Worm (Caenorhabditis elegans) whole organism, L2 larva: ENCODE results near the gene pepm-1.

Experiments used
- C34F6.9 ChIP-seq: fragments of 150-350 bp; optimal IDR thresholded peaks from 2 replicates; lab custom pipeline; 2014; ENCODE audit warnings: missing biosample characterization, missing genetic modification characterization
- F13H6.1 ChIP-seq: sonication (generic microtip); optimal IDR thresholded peaks from 2 replicates; lab custom pipeline; 2016; ENCODE audit warnings: missing genetic modification characterization, missing compliant biosample characterization
- R02D3.7 ChIP-seq: fragments of 150-350 bp; optimal IDR thresholded peaks from 2 replicates; lab custom pipeline; 2014; ENCODE audit warnings: missing biosample characterization, missing genetic modification characterization
- Y55F3AM.14 ChIP-seq: fragments of 200-800 bp; sonication (Bioruptor generic); optimal IDR thresholded peaks from 2 replicates; lab custom pipeline; 2018; ENCODE audit warnings: mild to moderate bottlenecking, missing genetic modification characterization, missing compliant biosample characterization
- aly-2 ChIP-seq: fragments of 150-350 bp; optimal IDR thresholded peaks from 2 replicates; lab custom pipeline; 2014; ENCODE audit warnings: missing biosample characterization, missing genetic modification characterization
- ama-1 ChIP-seq: fragments of 150-350 bp; optimal IDR thresholded peaks from 2 replicates; lab custom pipeline; 2018; ENCODE audit warnings: inconsistent platforms
- blmp-1 ChIP-seq: sonication (generic microtip); optimal IDR thresholded peaks from 2 replicates; lab custom pipeline; 2017; ENCODE audit warnings: missing genetic modification characterization, mild to moderate bottlenecking, missing compliant biosample characterization, antibody characterized with exemption, moderate library complexity; ENCODE audit not compliant: insufficient read depth
- ceh-16 ChIP-seq: fragments of 150-350 bp; optimal IDR thresholded peaks from 2 replicates; lab custom pipeline; 2014; ENCODE audit warnings: missing biosample characterization, missing genetic modification characterization
- ceh-82 ChIP-seq: fragments of 150-350 bp; optimal IDR thresholded peaks from 2 replicates; lab custom pipeline; 2014; ENCODE audit warnings: missing biosample characterization, missing genetic modification characterization
- crh-2 ChIP-seq: sonication (generic microtip); optimal IDR thresholded peaks from 2 replicates; lab custom pipeline; 2017; ENCODE audit warnings: missing biosample characterization, missing genetic modification characterization
- dmd-4 ChIP-seq: sonication (generic microtip); optimal IDR thresholded peaks from 2 replicates; lab custom pipeline; 2017; ENCODE audit warnings: missing biosample characterization, missing genetic modification characterization
- egl-27 ChIP-seq: sonication (generic microtip); optimal IDR thresholded peaks from 3 replicates; lab custom pipeline; 2017; ENCODE audit warnings: missing biosample characterization, missing genetic modification reagents, missing genetic modification characterization
- elt-3 ChIP-seq: sonication (generic microtip); optimal IDR thresholded peaks from 2 replicates; lab custom pipeline; 2017; ENCODE audit warnings: missing biosample characterization, missing genetic modification characterization
- fos-1 ChIP-seq: fragments of 150-350 bp; optimal IDR thresholded peaks from 2 replicates; lab custom pipeline; 2014; ENCODE audit warnings: missing biosample characterization, missing genetic modification characterization
- gmeb-1 ChIP-seq: fragments of 150-350 bp; optimal IDR thresholded peaks from 2 replicates; lab custom pipeline; 2014; ENCODE audit warnings: missing biosample characterization, missing genetic modification characterization
- lin-11 ChIP-seq: fragments of 150-350 bp; sonication (generic microtip); optimal IDR thresholded peaks from 2 replicates; lab custom pipeline; 2014; ENCODE audit warnings: missing biosample characterization, missing genetic modification characterization, inconsistent platforms, mixed read lengths
- lin-13 ChIP-seq: fragments of 150-350 bp; optimal IDR thresholded peaks from 2 replicates; lab custom pipeline; 2014; ENCODE audit warnings: missing biosample characterization, missing genetic modification reagents, missing genetic modification characterization
- lin-39 ChIP-seq: fragments of 150-350 bp; optimal IDR thresholded peaks from 2 replicates; lab custom pipeline; 2014; ENCODE audit warnings: missing biosample characterization, missing genetic modification reagents, missing genetic modification characterization
- lsy-2 ChIP-seq, 2 experiments: fragments of 150-350 bp in 1 of 2; sonication (generic microtip) in 1 of 2; optimal IDR thresholded peaks; 2 replicates each; lab custom pipeline; 2014 to 2017; ENCODE audit warnings: missing biosample characterization in 2 of 2, missing genetic modification characterization in 2 of 2
- mab-5 ChIP-seq: fragments of 150-350 bp; optimal IDR thresholded peaks from 2 replicates; lab custom pipeline; 2014; ENCODE audit warnings: missing biosample characterization, missing genetic modification characterization
- mbf-1 ChIP-seq: sonication (generic microtip); optimal IDR thresholded peaks from 2 replicates; lab custom pipeline; 2017; ENCODE audit warnings: missing biosample characterization, missing genetic modification characterization
- mdl-1 ChIP-seq, 2 experiments: fragments of 150-350 bp in 1 of 2; sonication (generic microtip) in 1 of 2; optimal IDR thresholded peaks; 2 replicates each; lab custom pipeline; 2017; ENCODE audit warnings: missing biosample characterization in 2 of 2, missing genetic modification characterization in 2 of 2
- nhr-10 ChIP-seq: sonication (generic microtip); optimal IDR thresholded peaks from 2 replicates; lab custom pipeline; 2017; ENCODE audit warnings: missing biosample characterization, missing genetic modification characterization
- nhr-12 ChIP-seq: fragments of 150-350 bp; optimal IDR thresholded peaks from 2 replicates; lab custom pipeline; 2014; ENCODE audit warnings: missing biosample characterization, missing genetic modification characterization
- nhr-129 ChIP-seq: fragments of 150-350 bp; optimal IDR thresholded peaks from 2 replicates; lab custom pipeline; 2014; ENCODE audit warnings: missing biosample characterization, missing genetic modification characterization
- nhr-21 ChIP-seq: fragments of 150-350 bp; optimal IDR thresholded peaks from 2 replicates; lab custom pipeline; 2014; ENCODE audit warnings: missing biosample characterization, missing genetic modification characterization
- nhr-25 ChIP-seq: fragments of 150-350 bp; sonication (generic microtip); optimal IDR thresholded peaks from 3 replicates; lab custom pipeline; 2014; ENCODE audit warnings: missing biosample characterization, missing genetic modification characterization
- peb-1 ChIP-seq: fragments of 150-350 bp; optimal IDR thresholded peaks from 2 replicates; lab custom pipeline; 2014; ENCODE audit warnings: missing biosample characterization, missing genetic modification characterization
- sem-4 ChIP-seq: fragments of 150-350 bp; optimal IDR thresholded peaks from 2 replicates; lab custom pipeline; 2014; ENCODE audit warnings: missing biosample characterization, missing genetic modification reagents, missing genetic modification characterization
- sma-3 ChIP-seq: sonication (generic microtip); optimal IDR thresholded peaks from 2 replicates; lab custom pipeline; 2016; ENCODE audit warnings: missing genetic modification reagents, missing genetic modification characterization, missing compliant biosample characterization
- sma-9 ChIP-seq, 2 experiments: fragments of 150-350 bp in 1 of 2; sonication (generic microtip) in 1 of 2; optimal IDR thresholded peaks; 2 replicates each; lab custom pipeline; 2014 to 2016; ENCODE audit warnings: missing genetic modification characterization in 2 of 2, mild to moderate bottlenecking in 1 of 2, missing biosample characterization in 1 of 2, missing compliant biosample characterization in 1 of 2, missing genetic modification reagents in 1 of 2, moderate library complexity in 1 of 2
- unc-55 ChIP-seq: fragments of 150-350 bp; sonication (generic microtip); optimal IDR thresholded peaks from 3 replicates; lab custom pipeline; 2014; ENCODE audit warnings: missing biosample characterization, missing genetic modification reagents, missing genetic modification characterization
- unc-62 ChIP-seq: fragments of 150-350 bp; optimal IDR thresholded peaks from 2 replicates; lab custom pipeline; 2014; ENCODE audit warnings: missing biosample characterization, missing genetic modification reagents, missing genetic modification characterization
- ztf-1 ChIP-seq: fragments of 200-800 bp; sonication (Bioruptor generic); conservative IDR thresholded peaks from 2 replicates; pipeline ENCODE4 v1.3.6; 2022; ENCODE audit warnings: missing genetic modification characterization, missing compliant biosample characterization
- ztf-4 ChIP-seq: fragments of 150-350 bp; optimal IDR thresholded peaks from 2 replicates; lab custom pipeline; 2014; ENCODE audit warnings: missing biosample characterization, missing genetic modification characterization

pepm-1 gene

ce11 chrV:14350949-14351348 is 22.0 kb downstream of the pepm-1 start (continued):
- TF ChIP-seq lsy-2 (tag; optimal IDR thresholded peaks at IDR 0.05; lab: Kevin White, UChicago) (peak; percentile 1 to 76), nhr-25 (tag; lab: Kevin White, UChicago) (peak; percentile 58), peb-1 (tag; lab: Kevin White, UChicago) (no peak), sma-9 (GFP tag; optimal IDR thresholded peaks at IDR 0.05; lab: Kevin White, UChicago) (peak; percentile 49), sma-9 (tag; optimal IDR thresholded peaks at IDR 0.05; lab: Kevin White, UChicago) (no peak)

ce11 chrV:14351629-14352028 is 22.7 kb downstream of the pepm-1 start, which contains the start of gene vha-13:
Gene vha-13 (plus strand): TSS chrV:14351709.
- TF ChIP-seq lin-13 (no peak), ztf-4 (no peak), sem-4 (tag; lab: Kevin White, UChicago) (no peak), lin-39 (no peak), mbf-1 (no peak), sma-9 (GFP tag; optimal IDR thresholded peaks at IDR 0.05; lab: Kevin White, UChicago) (no peak), sma-9 (tag; optimal IDR thresholded peaks at IDR 0.05; lab: Kevin White, UChicago) (no peak), F13H6.1 (tag; lab: Kevin White, UChicago) (no peak), nhr-10 (tag; lab: Kevin White, UChicago) (no peak), nhr-12 (tag; lab: Kevin White, UChicago) (no peak), aly-2 (no peak), peb-1 (tag; lab: Kevin White, UChicago) (no peak)

ce11 chrV:14352032-14352431 is 23.1 kb downstream of the pepm-1 start:
- TF ChIP-seq dmd-4 (tag; lab: Kevin White, UChicago) (no peak), nhr-10 (tag; lab: Kevin White, UChicago) (no peak), gmeb-1 (tag; lab: Kevin White, UChicago) (no peak), unc-55 (GFP tag; lab: Kevin White, UChicago) (no peak), nhr-21 (no peak), blmp-1 (tag; lab: Kevin White, UChicago) (no peak)

ce11 chrV:14354258-14354877 is 25.5 kb downstream of the pepm-1 start, which contains the start of gene Y49A3A.3:
Gene Y49A3A.3 (plus strand): TSS chrV:14354410.
- peak; percentile 44 for TF ChIP-seq nhr-25 (tag; lab: Kevin White, UChicago)
- no peak for TF ChIP-seq mab-5
- TF ChIP-seq nhr-129 (tag; lab: Kevin White, UChicago): peak; percentile 49
- peak; percentile 17 for TF ChIP-seq F13H6.1 (tag; lab: Kevin White, UChicago)
- TF ChIP-seq ama-1: peak; percentile 49
- peak; percentile 49 for TF ChIP-seq gmeb-1 (tag; lab: Kevin White, UChicago)
- TF ChIP-seq Y55F3AM.14: peak; percentile 62
- TF ChIP-seq nhr-10 (tag; lab: Kevin White, UChicago): no peak
- TF ChIP-seq blmp-1 (tag; lab: Kevin White, UChicago): no peak
- peak; percentile 45 for TF ChIP-seq sma-3 (GFP tag; lab: Kevin White, UChicago)
- TF ChIP-seq aly-2: peak; percentile 70
- TF ChIP-seq ztf-1 (GFP tag; lab: Robert Waterston, UW): no peak
- TF ChIP-seq sem-4 (tag; lab: Kevin White, UChicago): no peak
- no peak for TF ChIP-seq ceh-82 (tag; lab: Kevin White, UChicago)
- TF ChIP-seq lin-13: peak; percentile 37
- no peak for TF ChIP-seq lin-11 (tag; lab: Kevin White, UChicago)
- no peak for TF ChIP-seq fos-1
- peak; percentile 17 for TF ChIP-seq crh-2 (tag; lab: Kevin White, UChicago)
- peak; percentile 17 for TF ChIP-seq sma-9 (GFP tag; optimal IDR thresholded peaks at IDR 0.05; lab: Kevin White, UChicago)
- TF ChIP-seq sma-9 (tag; optimal IDR thresholded peaks at IDR 0.05; lab: Kevin White, UChicago): no peak

ce11 chrV:14355738-14356368 is 26.9 kb downstream of the pepm-1 start, which contains the start of gene cyn-1:
Gene cyn-1 (plus strand): TSS chrV:14356076.
- peak in 1 of 2 experiments; percentile 26 for TF ChIP-seq mdl-1 (tag; optimal IDR thresholded peaks at IDR 0.05; lab: Kevin White, UChicago)
- TF ChIP-seq fos-1: peak; percentile 48
- TF ChIP-seq unc-55 (GFP tag; lab: Kevin White, UChicago): peak; percentile 88
- peak; percentile 73 for TF ChIP-seq nhr-21
- TF ChIP-seq ztf-4: no peak
- peak; percentile 80 for TF ChIP-seq sma-3 (GFP tag; lab: Kevin White, UChicago)
- no peak for TF ChIP-seq nhr-12 (tag; lab: Kevin White, UChicago)
- peak; percentile 80 for TF ChIP-seq crh-2 (tag; lab: Kevin White, UChicago)
- no peak for TF ChIP-seq mbf-1
- TF ChIP-seq lin-13: peak; percentile 81
- no peak for TF ChIP-seq unc-62 (GFP tag; lab: Kevin White, UChicago)
- no peak for TF ChIP-seq lin-39
- TF ChIP-seq lin-11 (tag; lab: Kevin White, UChicago): peak; percentile 15
- no peak for TF ChIP-seq peb-1 (tag; lab: Kevin White, UChicago)
- TF ChIP-seq elt-3 (tag; lab: Kevin White, UChicago): no peak
- TF ChIP-seq egl-27 (tag; lab: Kevin White, UChicago): peak; percentile 46
- no peak for TF ChIP-seq ceh-82 (tag; lab: Kevin White, UChicago)
- TF ChIP-seq Y55F3AM.14: no peak
- peak; percentile 52 for TF ChIP-seq sem-4 (tag; lab: Kevin White, UChicago)
- TF ChIP-seq nhr-129 (tag; lab: Kevin White, UChicago): peak; percentile 69
- TF ChIP-seq gmeb-1 (tag; lab: Kevin White, UChicago): peak; percentile 98
- peak; percentile 80 for TF ChIP-seq F13H6.1 (tag; lab: Kevin White, UChicago)
- TF ChIP-seq sma-9 (GFP tag; optimal IDR thresholded peaks at IDR 0.05; lab: Kevin White, UChicago): peak; percentile 86
- no peak for TF ChIP-seq sma-9 (tag; optimal IDR thresholded peaks at IDR 0.05; lab: Kevin White, UChicago)
- no peak for TF ChIP-seq ztf-1 (GFP tag; lab: Robert Waterston, UW)
- peak; percentile 92 for TF ChIP-seq C34F6.9 (tag; lab: Kevin White, UChicago)
- TF ChIP-seq blmp-1 (tag; lab: Kevin White, UChicago): no peak
- TF ChIP-seq lsy-2 (tag; optimal IDR thresholded peaks at IDR 0.05; lab: Kevin White, UChicago): peak; percentile 81 to 93
- peak; percentile 49 for TF ChIP-seq R02D3.7
- peak; percentile 78 for TF ChIP-seq ama-1
- TF ChIP-seq ceh-16 (tag; lab: Kevin White, UChicago): peak; percentile 32
